Worm (Caenorhabditis elegans): ENCODE results near the gene wnk-1.

- TF ChIP-seq him-1 (tag; optimal IDR thresholded peaks at IDR 0.05) (no peak), W03F9.2 (tag; optimal IDR thresholded peaks at IDR 0.05) (no peak), dao-5 (tag; optimal IDR thresholded peaks at IDR 0.05) (no peak)
These were observed 61.8 kb downstream of the wnk-1 start, which contains the start of gene col-120 for ce11 chrIV:9261687-9262086.

All from whole organism, L4/young adult.